Worm (Caenorhabditis elegans): ENCODE results near the gene T26C5.2.

- TF ChIP-seq fkh-10 (GFP tag; optimal IDR thresholded peaks at IDR 0.05) (no peak), ztf-16 (tag; optimal IDR thresholded peaks at IDR 0.05) (no peak), nhr-11 (tag; optimal IDR thresholded peaks at IDR 0.05) (no peak), pat-9 (tag; optimal IDR thresholded peaks at IDR 0.05) (no peak), ttx-3 (tag; optimal IDR thresholded peaks at IDR 0.05) (no peak), ama-1 (optimal IDR thresholded peaks at IDR 0.05) (no peak), ceh-22 (tag; optimal IDR thresholded peaks at IDR 0.05) (no peak), npax-4 (tag; optimal IDR thresholded peaks at IDR 0.05) (no peak), sox-4 (tag; optimal IDR thresholded peaks at IDR 0.05) (no peak)
Observed at ce11 chrII:9236283-9236682, 3.3 kb downstream of the T26C5.2 start, which contains the start of gene T26C5.3.
